1 worm cellular context compared by ENCODE assay signal in the genomic region with DNA sequence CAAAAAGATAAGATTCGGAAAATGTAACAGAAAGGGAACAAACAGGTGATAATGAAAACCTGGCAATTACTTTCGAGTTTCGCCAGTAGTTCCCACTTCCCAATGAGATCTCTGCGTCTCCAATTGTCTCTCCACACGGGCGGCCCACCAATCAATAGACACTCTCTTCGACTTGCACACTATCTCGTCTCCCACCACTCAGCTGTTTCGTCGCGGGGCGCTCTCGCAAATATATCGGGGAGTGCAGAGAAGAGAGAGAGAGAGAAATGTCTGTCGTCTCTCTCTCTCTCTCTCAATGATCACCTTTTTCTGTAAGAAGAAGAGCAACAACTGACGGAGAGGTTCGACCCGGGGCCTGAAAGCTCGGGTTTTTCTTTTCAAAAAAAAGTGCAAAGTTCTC.
TF ChIP-seq lines count a peak whose summit lies in the region.

No protein-coding gene starts in this region.

TF ChIP-seq in whole organism, L4 larva, 104 proteins besides CTCF, POLR2A, EP300 and RAD21 (continued from another document):
- TF ChIP-seq php-3 (GFP tag; IDR thresholded peaks at IDR 0.05; lab: Robert Waterston, UW) (peak; percentile 84), attf-4 (tag; optimal IDR thresholded peaks at IDR 0.05; lab: Kevin White, UChicago) (no peak), nhr-77 (tag; optimal IDR thresholded peaks at IDR 0.05; lab: Kevin White, UChicago) (peak; percentile 56), hlh-30 (tag; optimal IDR thresholded peaks at IDR 0.05; lab: Kevin White, UChicago; ENCODE audit: insufficient read depth) (peak; percentile 89), dmd-9 (GFP tag; IDR thresholded peaks at IDR 0.05; lab: Robert Waterston, UW) (no peak), fkh-10 (GFP tag; optimal IDR thresholded peaks at IDR 0.05; lab: Kevin White, UChicago) (peak; percentile 36), nhr-111 (GFP tag; optimal IDR thresholded peaks at IDR 0.05; lab: Kevin White, UChicago) (no peak), lin-39 (tag; optimal IDR thresholded peaks at IDR 0.05; lab: Kevin White, UChicago) (no peak), spr-3 (GFP tag; optimal IDR thresholded peaks at IDR 0.05; lab: Kevin White, UChicago) (no peak), dmd-8 (GFP tag; IDR thresholded peaks at IDR 0.05; lab: Robert Waterston, UW) (no peak), pha-4 (GFP tag; IDR thresholded peaks at IDR 0.05; lab: Robert Waterston, UW) (peak; percentile 50; the same call in 1 of the 2 replicates), pha-4 (tag; optimal IDR thresholded peaks at IDR 0.05; lab: Kevin White, UChicago) (peak; percentile 38), hif-1 (tag; optimal IDR thresholded peaks at IDR 0.05; lab: Kevin White, UChicago) (peak in 1 of 2 experiments; percentile 90), snpc-1.2 (GFP tag; IDR thresholded peaks at IDR 0.05; lab: Robert Waterston, UW) (peak; percentile 17; the same call in 1 of the 2 replicates), lir-3 (tag; optimal IDR thresholded peaks at IDR 0.05; lab: Kevin White, UChicago) (no peak), nhr-48 (tag; optimal IDR thresholded peaks at IDR 0.05; lab: Kevin White, UChicago) (peak; percentile 80), sdz-12 (GFP tag; optimal IDR thresholded peaks at IDR 0.05; lab: Kevin White, UChicago) (no peak), ceh-32 (tag; optimal IDR thresholded peaks at IDR 0.05; lab: Kevin White, UChicago; ENCODE audit: poor library complexity) (no peak), mxl-3 (GFP tag; optimal IDR thresholded peaks at IDR 0.05; lab: Kevin White, UChicago) (peak; percentile 87), duxl-1 (tag; optimal IDR thresholded peaks at IDR 0.05; lab: Kevin White, UChicago; ENCODE audit: poor library complexity) (no peak), set-16 (GFP tag; IDR thresholded peaks at IDR 0.05; lab: Robert Waterston, UW) (peak; percentile 74), egl-43 (GFP tag; IDR thresholded peaks at IDR 0.05; lab: Robert Waterston, UW) (peak; percentile 79), zag-1 (tag; optimal IDR thresholded peaks at IDR 0.05; lab: Kevin White, UChicago) (no peak), mxl-2 (GFP tag; conservative IDR thresholded peaks at IDR 0.05; lab: Robert Waterston, UW) (no peak), tra-1 (GFP tag; IDR thresholded peaks at IDR 0.05; lab: Robert Waterston, UW) (peak; percentile 52; the same call in 1 of the 2 replicates), ceh-28 (tag; optimal IDR thresholded peaks at IDR 0.05; lab: Kevin White, UChicago) (peak; percentile 75), ctbp-1 (GFP tag; IDR thresholded peaks at IDR 0.05; lab: Robert Waterston, UW) (peak; percentile 78), unc-62 (GFP tag; optimal IDR thresholded peaks at IDR 0.05 in 1 of 2; lab: Kevin White, UChicago) (no peak), unc-62 (tag; optimal IDR thresholded peaks at IDR 0.05; lab: Kevin White, UChicago) (no peak), mep-1 (tag; optimal IDR thresholded peaks at IDR 0.05; lab: Kevin White, UChicago) (peak; percentile 81), unc-130 (GFP tag; optimal IDR thresholded peaks at IDR 0.05; lab: Kevin White, UChicago) (peak; percentile 27), pqm-1 (tag; optimal IDR thresholded peaks at IDR 0.05; lab: Kevin White, UChicago) (peak; percentile 19), daf-12 (tag; optimal IDR thresholded peaks at IDR 0.05; lab: Kevin White, UChicago) (no peak)
